Fruit fly (Drosophila melanogaster): ENCODE measurements around the gene mRpL4.

- TF ChIP-seq Met (GFP tag; optimal IDR thresholded peaks at IDR 0.05) (no peak), CG32006 (GFP tag; optimal IDR thresholded peaks at IDR 0.05) (no peak)
Measured at dm6 chr2L:16319743-16320142, 9.2 kb downstream of the mRpL4 start.
